Worm (Caenorhabditis elegans): Measurements from ENCODE around the gene B0304.4.

- TF ChIP-seq vab-15 (tag; optimal IDR thresholded peaks at IDR 0.05) (peak; percentile 31), ama-1 (optimal IDR thresholded peaks at IDR 0.05) (no peak), sptf-1 (tag; optimal IDR thresholded peaks at IDR 0.05) (no peak), skn-1 (tag; optimal IDR thresholded peaks at IDR 0.05) (no peak), lin-15B (tag; optimal IDR thresholded peaks at IDR 0.05) (no peak), nhr-12 (tag; optimal IDR thresholded peaks at IDR 0.05) (no peak), unc-30 (tag; optimal IDR thresholded peaks at IDR 0.05) (no peak), zag-1 (tag; optimal IDR thresholded peaks at IDR 0.05) (no peak), pqm-1 (tag; optimal IDR thresholded peaks at IDR 0.05) (no peak), lir-3 (tag; optimal IDR thresholded peaks at IDR 0.05; ENCODE audit: poor library complexity) (no peak), zip-4 (GFP tag; optimal IDR thresholded peaks at IDR 0.05) (no peak)
Measured at ce11 chrII:4518300-4518907, 4.6 kb downstream of the B0304.4 start, which contains the start of gene hlh-1.

Data from whole organism, L1 larva.